Fruit fly (Drosophila melanogaster) whole organism, prepupa: ENCODE measurements around the gene Meltrin.

Experiments used
- CG6276 ChIP-seq: fragments of 200-800 bp; sonication (Bioruptor generic); optimal IDR thresholded peaks from 2 replicates; lab custom pipeline; 2017; ENCODE audit warnings: missing biosample characterization, mild to moderate bottlenecking, missing genetic modification characterization
- CG8119 ChIP-seq: fragments of 200-800 bp; sonication (Bioruptor generic); IDR thresholded peaks from 3 replicates; pipeline ENCODE4 v1.3.6; 2022; ENCODE audit warnings: missing biosample characterization, missing genetic modification characterization
- Eip75B ChIP-seq: fragments of 200-800 bp; sonication (Bioruptor generic); optimal IDR thresholded peaks from 3 replicates; lab custom pipeline; 2016; ENCODE audit warnings: missing biosample characterization, missing genetic modification characterization
- Ets96B ChIP-seq: fragments of 200-800 bp; optimal IDR thresholded peaks from 2 replicates; lab custom pipeline; 2019; ENCODE audit warnings: missing biosample characterization, mild to moderate bottlenecking, missing genetic modification characterization, moderate library complexity
- Hr4 ChIP-seq: fragments of 200-800 bp; sonication (Bioruptor generic); optimal IDR thresholded peaks from 3 replicates; lab custom pipeline; 2016; ENCODE audit warnings: missing biosample characterization, missing genetic modification characterization
- Sox14 ChIP-seq: fragments of 200-800 bp; sonication (Bioruptor generic); optimal IDR thresholded peaks from 3 replicates; lab custom pipeline; 2016; ENCODE audit warnings: missing biosample characterization, missing genetic modification characterization

DNA sequence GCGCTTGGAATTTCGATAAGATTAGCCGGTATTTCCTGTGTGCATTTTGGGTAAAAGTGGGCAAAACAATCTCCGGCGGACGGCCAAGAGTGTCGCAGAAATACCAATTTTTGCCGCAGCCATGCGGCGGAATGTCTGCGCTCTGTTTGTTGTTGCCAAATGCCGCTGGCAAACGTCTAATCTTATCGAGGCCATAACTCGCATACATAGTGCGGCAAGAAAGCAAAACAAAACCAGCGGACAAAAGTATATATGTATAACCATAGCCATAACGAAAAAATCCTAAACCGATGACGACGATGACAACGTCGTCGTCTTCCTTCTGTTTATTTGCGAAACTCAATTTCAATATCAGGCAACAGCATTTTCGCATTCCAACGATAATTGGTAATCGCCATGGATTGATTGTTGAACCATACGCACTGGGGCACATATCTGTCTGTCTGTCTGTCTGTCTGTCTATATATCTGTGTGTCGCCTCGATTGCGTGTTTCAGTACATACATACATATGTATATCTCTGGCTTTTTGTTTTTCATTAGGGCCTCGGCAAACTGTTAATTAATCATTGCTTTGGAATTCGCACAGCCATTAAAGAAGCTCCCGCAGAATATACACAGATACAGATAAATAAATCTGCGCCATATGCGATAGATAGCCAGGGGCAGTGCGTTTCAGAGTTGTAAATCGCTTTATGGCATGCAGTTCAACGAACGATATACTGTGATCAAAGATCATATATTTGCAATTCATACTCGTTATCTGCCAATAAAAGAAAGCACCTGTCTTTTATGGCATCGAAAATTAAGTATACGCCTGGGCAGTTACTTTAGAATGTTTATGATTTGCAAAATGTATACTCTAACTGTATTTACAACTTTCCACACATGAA lies 6.5 kb upstream of the Meltrin start:
- TF ChIP-seq Ets96B (no peak), Eip75B (no peak), Hr4 (GFP tag; lab: Kevin White, UChicago) (no peak), CG8119 (no peak), CG6276 (GFP tag; lab: Kevin White, UChicago) (no peak), Sox14 (GFP tag; lab: Kevin White, UChicago) (no peak)
